Worm (Caenorhabditis elegans): ENCODE results near the gene nspf-1.

nspf-1 gene

DNA sequence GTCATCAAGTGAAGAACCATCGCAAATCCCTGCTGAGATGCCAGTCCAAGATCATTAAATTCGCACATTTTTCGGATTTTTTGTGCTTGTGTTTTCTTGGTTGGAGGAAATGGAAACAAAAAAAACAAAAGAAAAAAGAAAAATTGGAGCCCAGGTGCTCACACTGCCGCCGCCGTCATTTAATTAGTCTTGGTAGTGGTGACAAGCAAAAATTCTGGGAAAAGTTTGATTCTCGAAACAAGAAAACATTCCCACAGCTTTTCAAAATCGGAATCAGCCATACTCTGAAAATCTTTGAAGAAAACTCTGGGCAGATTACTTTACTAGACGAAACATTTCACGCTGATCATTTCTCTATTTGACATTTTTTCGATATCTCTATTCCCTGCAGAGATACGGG is 17.8 kb downstream of the nspf-1 start, which contains the start of gene srh-128:
srh-128 (minus strand) TSS at position 101 of the 400 bp plus-strand sequence.
- TF ChIP-seq nhr-77 (tag; optimal IDR thresholded peaks at IDR 0.05) = no peak
- TF ChIP-seq F13H6.1 (tag; optimal IDR thresholded peaks at IDR 0.05) = no peak
- TF ChIP-seq sma-3 (GFP tag; optimal IDR thresholded peaks at IDR 0.05) = no peak
- no peak for TF ChIP-seq lin-39 (tag; optimal IDR thresholded peaks at IDR 0.05)
- TF ChIP-seq nhr-11 (tag; optimal IDR thresholded peaks at IDR 0.05) = no peak
- no peak for TF ChIP-seq unc-39 (tag; optimal IDR thresholded peaks at IDR 0.05)
- no peak for TF ChIP-seq fos-1 (tag; optimal IDR thresholded peaks at IDR 0.05)
- no peak for TF ChIP-seq ZK546.5 (tag; optimal IDR thresholded peaks at IDR 0.05)
- no peak for TF ChIP-seq blmp-1 (tag; optimal IDR thresholded peaks at IDR 0.05; ENCODE audit: insufficient read depth)
- TF ChIP-seq mbf-1 (tag; optimal IDR thresholded peaks at IDR 0.05) = no peak
- TF ChIP-seq nhr-10 (tag; optimal IDR thresholded peaks at IDR 0.05) = no peak
- no peak for TF ChIP-seq peb-1 (tag; optimal IDR thresholded peaks at IDR 0.05)
- no peak for TF ChIP-seq gmeb-1 (tag; optimal IDR thresholded peaks at IDR 0.05)
- no peak for TF ChIP-seq crh-2 (tag; optimal IDR thresholded peaks at IDR 0.05)
- no peak for TF ChIP-seq nhr-21 (tag; optimal IDR thresholded peaks at IDR 0.05)
- no peak for TF ChIP-seq sma-9 (GFP tag; optimal IDR thresholded peaks at IDR 0.05)
- TF ChIP-seq sma-9 (tag; optimal IDR thresholded peaks at IDR 0.05) = no peak
- no peak for TF ChIP-seq lin-11 (tag; optimal IDR thresholded peaks at IDR 0.05)
- no peak for TF ChIP-seq snpc-4 (tag; optimal IDR thresholded peaks at IDR 0.05)
- TF ChIP-seq ama-1 (optimal IDR thresholded peaks at IDR 0.05) = no peak

DNA sequence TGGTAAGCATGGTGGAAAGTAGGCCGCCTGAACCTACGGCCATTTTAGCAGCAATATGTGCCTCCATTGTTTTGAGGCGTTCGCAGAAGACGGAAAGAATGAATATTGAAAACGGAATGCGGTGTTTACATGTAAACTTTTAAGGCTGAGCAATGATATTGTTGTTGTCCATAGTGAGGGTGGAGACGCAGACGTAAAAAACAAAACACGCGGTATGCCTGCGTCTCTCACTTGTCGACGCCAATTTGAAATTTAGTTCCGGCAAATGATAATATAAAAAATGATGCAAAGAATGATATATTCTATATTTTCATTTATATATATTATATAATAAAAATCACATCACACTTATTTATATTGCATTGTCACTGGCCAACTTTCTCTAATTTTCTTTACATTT is 20.4 kb downstream of the nspf-1 start, which contains the start of gene Y47G7B.2:
Y47G7B.2 (minus strand) TSS at position 143 of the 400 bp plus-strand sequence.
- no peak for TF ChIP-seq nhr-25 (tag; optimal IDR thresholded peaks at IDR 0.05)
- no peak for TF ChIP-seq snpc-4 (tag; optimal IDR thresholded peaks at IDR 0.05)
- no peak for TF ChIP-seq nhr-23 (tag; optimal IDR thresholded peaks at IDR 0.05)
- no peak for TF ChIP-seq ama-1 (optimal IDR thresholded peaks at IDR 0.05)
- TF ChIP-seq ztf-11 (tag; optimal IDR thresholded peaks at IDR 0.05) = no peak
- TF ChIP-seq C34F6.9 (tag; optimal IDR thresholded peaks at IDR 0.05) = peak; percentile 13
- no peak for TF ChIP-seq nhr-10 (tag; optimal IDR thresholded peaks at IDR 0.05)
- peak; percentile 48 for TF ChIP-seq unc-55 (GFP tag; optimal IDR thresholded peaks at IDR 0.05)
- no peak for TF ChIP-seq elt-1 (tag; optimal IDR thresholded peaks at IDR 0.05)
- peak; percentile 37 for TF ChIP-seq sma-9 (GFP tag; optimal IDR thresholded peaks at IDR 0.05)
- TF ChIP-seq sma-9 (tag; optimal IDR thresholded peaks at IDR 0.05) = no peak
- TF ChIP-seq ceh-82 (tag; optimal IDR thresholded peaks at IDR 0.05) = no peak
- TF ChIP-seq unc-39 (tag; optimal IDR thresholded peaks at IDR 0.05) = no peak
- TF ChIP-seq fos-1 (tag; optimal IDR thresholded peaks at IDR 0.05) = no peak
- TF ChIP-seq nhr-77 (tag; optimal IDR thresholded peaks at IDR 0.05) = no peak
- TF ChIP-seq sem-4 (tag; optimal IDR thresholded peaks at IDR 0.05) = no peak
- TF ChIP-seq nhr-6 (tag; optimal IDR thresholded peaks at IDR 0.05) = no peak
- TF ChIP-seq lin-39 (tag; optimal IDR thresholded peaks at IDR 0.05) = no peak
- TF ChIP-seq ZK546.5 (tag; optimal IDR thresholded peaks at IDR 0.05) = no peak
- no peak for TF ChIP-seq zag-1 (tag; optimal IDR thresholded peaks at IDR 0.05)
- TF ChIP-seq ceh-16 (tag; optimal IDR thresholded peaks at IDR 0.05) = no peak
- peak; percentile 45 for TF ChIP-seq nhr-129 (tag; optimal IDR thresholded peaks at IDR 0.05)
- TF ChIP-seq lsy-2 (tag; optimal IDR thresholded peaks at IDR 0.05) = no peak
- no peak for TF ChIP-seq peb-1 (tag; optimal IDR thresholded peaks at IDR 0.05)

DNA sequence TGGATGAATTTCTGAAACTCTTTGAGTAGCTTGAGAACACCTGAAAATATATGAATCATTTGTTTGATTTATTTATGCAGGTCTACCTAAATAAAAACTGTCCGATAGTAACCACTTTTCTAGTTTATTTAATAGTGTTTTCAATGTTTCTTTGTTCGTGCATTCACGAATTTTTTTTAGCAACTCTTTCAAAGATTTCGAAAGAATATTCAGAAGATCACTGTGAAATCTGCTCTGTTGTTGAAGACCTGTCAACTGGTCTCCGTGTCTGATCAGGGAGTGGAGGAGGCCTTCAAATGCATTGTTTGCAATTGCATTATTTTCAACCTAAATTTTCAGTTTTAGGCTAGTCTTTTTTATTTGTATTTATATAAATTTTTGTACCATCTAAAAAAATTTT is 22.5 kb downstream of the nspf-1 start, which contains the start of gene T05A8.1:
T05A8.1 (minus strand) TSS at position 101 of the 400 bp plus-strand sequence.
- TF ChIP-seq ztf-4 (tag; optimal IDR thresholded peaks at IDR 0.05) = no peak
- TF ChIP-seq blmp-1 (tag; optimal IDR thresholded peaks at IDR 0.05; ENCODE audit: insufficient read depth) = no peak
- TF ChIP-seq elt-3 (tag; optimal IDR thresholded peaks at IDR 0.05) = no peak
- no peak for TF ChIP-seq nhr-23 (tag; optimal IDR thresholded peaks at IDR 0.05)
- no peak for TF ChIP-seq nhr-237 (tag; optimal IDR thresholded peaks at IDR 0.05)
- no peak for TF ChIP-seq ama-1 (optimal IDR thresholded peaks at IDR 0.05)
- no peak for TF ChIP-seq ceh-82 (tag; optimal IDR thresholded peaks at IDR 0.05)
- no peak for TF ChIP-seq nhr-25 (tag; optimal IDR thresholded peaks at IDR 0.05)
- TF ChIP-seq unc-39 (tag; optimal IDR thresholded peaks at IDR 0.05) = no peak
- no peak for TF ChIP-seq gmeb-1 (tag; optimal IDR thresholded peaks at IDR 0.05)

DNA sequence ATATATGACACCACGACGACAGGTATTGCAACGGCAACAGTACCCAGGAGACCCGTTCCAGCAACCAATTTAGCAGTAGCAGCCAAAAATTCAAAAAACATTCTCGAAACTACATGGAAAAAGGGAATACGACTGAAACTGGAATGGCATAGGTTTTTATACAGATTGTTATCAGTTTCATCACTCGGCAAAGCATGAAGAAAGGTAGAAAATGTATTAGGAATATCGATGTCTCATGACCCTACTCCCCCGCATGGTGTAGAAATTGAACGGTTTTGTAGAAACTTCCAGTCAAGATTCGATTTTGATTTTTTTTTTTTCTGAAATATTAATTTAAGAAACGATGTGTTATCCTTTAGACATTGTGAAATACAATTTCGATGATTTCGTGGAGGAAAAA is 23.5 kb downstream of the nspf-1 start, which contains the start of gene T05A8.2:
T05A8.2 (minus strand) TSS at position 101 of the 400 bp plus-strand sequence.
- TF ChIP-seq ama-1 (optimal IDR thresholded peaks at IDR 0.05) (no peak), nhr-6 (tag; optimal IDR thresholded peaks at IDR 0.05) (no peak), egl-27 (tag; optimal IDR thresholded peaks at IDR 0.05) (no peak), skn-1 (tag; optimal IDR thresholded peaks at IDR 0.05) (no peak), lsy-2 (tag; optimal IDR thresholded peaks at IDR 0.05) (no peak), lin-11 (tag; optimal IDR thresholded peaks at IDR 0.05) (no peak), peb-1 (tag; optimal IDR thresholded peaks at IDR 0.05) (no peak), nhr-77 (tag; optimal IDR thresholded peaks at IDR 0.05) (no peak), crh-2 (tag; optimal IDR thresholded peaks at IDR 0.05) (no peak), ztf-11 (tag; optimal IDR thresholded peaks at IDR 0.05) (no peak), alr-1 (tag; optimal IDR thresholded peaks at IDR 0.05) (no peak)

Data from whole organism, L2 larva.